Fruit fly (Drosophila melanogaster) whole organism, prepupa: ENCODE measurements around the gene Trf5.

Experiments
- CG11294 ChIP-seq: fragments of 200-800 bp; sonication (Bioruptor generic); IDR thresholded peaks from 2 replicates; pipeline ENCODE4 v1.3.6; 2022; ENCODE audit warnings: missing biosample characterization, missing genetic modification characterization
- CG16779 ChIP-seq: fragments of 200-800 bp; sonication (Bioruptor generic); optimal IDR thresholded peaks from 3 replicates; lab custom pipeline; 2017; ENCODE audit warnings: missing biosample characterization, mild to moderate bottlenecking, missing genetic modification characterization
- CG31627 ChIP-seq: fragments of 200-800 bp; sonication (Bioruptor generic); optimal IDR thresholded peaks from 3 replicates; lab custom pipeline; 2016; ENCODE audit warnings: missing biosample characterization, missing genetic modification characterization
- CG34406 ChIP-seq: fragments of 200-800 bp; sonication (Bioruptor generic); optimal IDR thresholded peaks from 3 replicates; lab custom pipeline; 2016; ENCODE audit warnings: missing biosample characterization, missing genetic modification characterization
- CG4318 ChIP-seq: fragments of 200-800 bp; sonication (Bioruptor generic); optimal IDR thresholded peaks from 3 replicates; lab custom pipeline; 2017; ENCODE audit warnings: missing biosample characterization, mild to moderate bottlenecking, missing genetic modification characterization
- CG6854 ChIP-seq: fragments of 200-800 bp; sonication (Bioruptor generic); optimal IDR thresholded peaks from 2 replicates; lab custom pipeline; 2017; ENCODE audit warnings: missing biosample characterization, mild to moderate bottlenecking, missing genetic modification characterization
- Ets96B ChIP-seq: fragments of 200-800 bp; optimal IDR thresholded peaks from 2 replicates; lab custom pipeline; 2019; ENCODE audit warnings: missing biosample characterization, mild to moderate bottlenecking, missing genetic modification characterization, moderate library complexity
- Hr39 ChIP-seq: fragments of 200-800 bp; sonication (Bioruptor generic); optimal IDR thresholded peaks from 2 replicates; lab custom pipeline; 2016; ENCODE audit warnings: missing biosample characterization, missing genetic modification characterization
- Hr4 ChIP-seq: fragments of 200-800 bp; sonication (Bioruptor generic); optimal IDR thresholded peaks from 3 replicates; lab custom pipeline; 2016; ENCODE audit warnings: missing biosample characterization, missing genetic modification characterization
- Sox102F ChIP-seq: fragments of 200-800 bp; sonication (Bioruptor generic); optimal IDR thresholded peaks from 2 replicates; lab custom pipeline; 2016; ENCODE audit warnings: missing biosample characterization, mild to moderate bottlenecking, missing genetic modification characterization
- pdm3 ChIP-seq: fragments of 200-800 bp; sonication (Bioruptor generic); optimal IDR thresholded peaks from 3 replicates; lab custom pipeline; 2016; ENCODE audit warnings: missing biosample characterization, missing genetic modification characterization
- spab ChIP-seq: fragments of 200-800 bp; sonication (Bioruptor generic); optimal IDR thresholded peaks from 2 replicates; lab custom pipeline; 2017; ENCODE audit warnings: missing biosample characterization, mild to moderate bottlenecking, missing genetic modification characterization, missing genetic modification reagents

DNA sequence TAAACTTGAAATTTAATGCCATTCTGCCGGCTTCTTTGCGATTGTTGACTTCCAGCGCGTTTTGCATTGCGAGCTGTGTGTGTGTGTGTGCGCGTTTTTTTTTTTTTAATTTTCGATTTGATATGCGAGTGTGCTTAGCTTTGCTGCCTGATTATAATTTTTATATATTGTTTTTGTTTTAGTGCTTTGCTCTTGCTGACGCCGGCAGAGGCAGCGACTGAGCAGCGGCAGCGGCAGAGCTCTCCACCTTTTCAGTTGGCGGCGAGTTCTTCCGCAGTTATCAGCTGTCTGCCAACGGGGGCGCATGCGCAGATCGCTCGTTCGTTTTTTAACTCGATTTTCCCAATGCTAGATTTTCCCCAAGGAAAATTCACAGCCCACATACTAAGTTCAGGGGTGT, 39.3 kb upstream of the Trf5 start:
- no peak for TF ChIP-seq Sox102F (GFP tag; lab: Kevin White, UChicago)
- TF ChIP-seq CG4318 = no peak
- TF ChIP-seq spab (GFP tag; lab: Kevin White, UChicago) = no peak
- TF ChIP-seq Hr39 = no peak
- TF ChIP-seq CG11294 (GFP tag; lab: Robert Waterston, UW) = no peak
- TF ChIP-seq CG16779 = no peak
- no peak for TF ChIP-seq Hr4
- TF ChIP-seq CG6854 (GFP tag; lab: Kevin White, UChicago) = no peak
- TF ChIP-seq CG31627 = no peak
- TF ChIP-seq CG34406 (GFP tag; lab: Kevin White, UChicago) = no peak
- no peak for TF ChIP-seq Ets96B (tag; lab: Kevin White, UChicago)
- no peak for TF ChIP-seq pdm3
